Fruit fly (Drosophila melanogaster) whole organism: ENCODE data around the gene CG18178.

Source experiments
- CG8478 ChIP-seq: fragments of >200 bp; optimal IDR thresholded peaks from 2 replicates; lab custom pipeline; 2018; ENCODE audit warnings: inconsistent platforms
- Dll ChIP-seq: fragments of >200 bp; optimal IDR thresholded peaks from 2 replicates; lab custom pipeline; 2017
- EcR ChIP-seq, 2 experiments: fragments of >200 bp; optimal IDR thresholded peaks; 2 replicates each; lab custom pipeline; 2017; ENCODE audit warnings: missing biosample characterization in 2 of 2, missing genetic modification characterization in 2 of 2, missing genetic modification reagents in 2 of 2
- pan ChIP-seq: fragments of >200 bp; optimal IDR thresholded peaks from 2 replicates; lab custom pipeline; 2017
- psq ChIP-seq: fragments of >200 bp; optimal IDR thresholded peaks from 2 replicates; lab custom pipeline; 2017
- usp ChIP-seq: fragments of >200 bp; optimal IDR thresholded peaks from 2 replicates; lab custom pipeline; 2017; ENCODE audit warnings: missing biosample characterization, missing genetic modification characterization, mixed read lengths

Gene CG18178

dm6 chr3L:9718929-9719328 is at the start of gene CG18178, which contains the start of gene CG14174:
Gene CG18178, minus strand, starts transcription at chr3L:9719144.
Gene CG14174, plus strand, starts transcription at chr3L:9719328.
- no peak for TF ChIP-seq pan
- no peak for TF ChIP-seq usp (GFP tag; lab: Kevin White, UChicago)
- no peak for TF ChIP-seq CG8478 (lab: Kevin White, UChicago)
- TF ChIP-seq psq (lab: Kevin White, UChicago), result no peak
- TF ChIP-seq Dll, result no peak
- TF ChIP-seq EcR (GFP tag; optimal IDR thresholded peaks at IDR 0.05; lab: Kevin White, UChicago), result no peak

dm6 chr3L:9768385-9768784 is 49.4 kb upstream of the CG18178 start:
- no peak for TF ChIP-seq CG8478 (lab: Kevin White, UChicago)
- no peak for TF ChIP-seq EcR (GFP tag; optimal IDR thresholded peaks at IDR 0.05; lab: Kevin White, UChicago)

- TF ChIP-seq psq (lab: Kevin White, UChicago), result no peak
- TF ChIP-seq pan, result no peak
- TF ChIP-seq Dll, result no peak
- TF ChIP-seq CG8478 (lab: Kevin White, UChicago), result no peak
- no peak for TF ChIP-seq EcR (GFP tag; optimal IDR thresholded peaks at IDR 0.05; lab: Kevin White, UChicago)
- no peak for TF ChIP-seq usp (GFP tag; lab: Kevin White, UChicago)
Measured at dm6 chr3L:9767636-9768358, 48.9 kb upstream of the CG18178 start.

dm6 chr3L:9766364-9766763 is 47.4 kb upstream of the CG18178 start:
- no peak for TF ChIP-seq psq (lab: Kevin White, UChicago)
- no peak for TF ChIP-seq pan
- TF ChIP-seq usp (GFP tag; lab: Kevin White, UChicago), result no peak
- no peak for TF ChIP-seq CG8478 (lab: Kevin White, UChicago)
- TF ChIP-seq Dll, result no peak
- TF ChIP-seq EcR (GFP tag; optimal IDR thresholded peaks at IDR 0.05; lab: Kevin White, UChicago), result no peak

dm6 chr3L:9765710-9766005 is 46.7 kb upstream of the CG18178 start:
- no peak for TF ChIP-seq CG8478 (lab: Kevin White, UChicago)
- TF ChIP-seq Dll, result no peak
- TF ChIP-seq EcR (GFP tag; optimal IDR thresholded peaks at IDR 0.05; lab: Kevin White, UChicago), result no peak
- no peak for TF ChIP-seq usp (GFP tag; lab: Kevin White, UChicago)
- TF ChIP-seq psq (lab: Kevin White, UChicago), result no peak
- no peak for TF ChIP-seq pan

dm6 chr3L:9764915-9765709 is 46.2 kb upstream of the CG18178 start:
- TF ChIP-seq psq (lab: Kevin White, UChicago), result no peak
- TF ChIP-seq CG8478 (lab: Kevin White, UChicago), result no peak
- TF ChIP-seq usp (GFP tag; lab: Kevin White, UChicago), result no peak
- TF ChIP-seq pan, result no peak
- no peak for TF ChIP-seq EcR (GFP tag; optimal IDR thresholded peaks at IDR 0.05; lab: Kevin White, UChicago)
- TF ChIP-seq Dll, result no peak

- TF ChIP-seq EcR (GFP tag; optimal IDR thresholded peaks at IDR 0.05; lab: Kevin White, UChicago) (no peak), psq (lab: Kevin White, UChicago) (no peak), pan (no peak), CG8478 (lab: Kevin White, UChicago) (no peak), usp (GFP tag; lab: Kevin White, UChicago) (no peak), Dll (no peak)
Measured at dm6 chr3L:9764307-9764706, 45.4 kb upstream of the CG18178 start.

dm6 chr3L:9763389-9763917 is 44.5 kb upstream of the CG18178 start, which contains the start of gene Ae2:
Gene Ae2, plus strand, starts transcription at chr3L:9763544.
- TF ChIP-seq usp (GFP tag; lab: Kevin White, UChicago), result no peak
- no peak for TF ChIP-seq EcR (GFP tag; optimal IDR thresholded peaks at IDR 0.05; lab: Kevin White, UChicago)
- TF ChIP-seq CG8478 (lab: Kevin White, UChicago), result no peak
- TF ChIP-seq pan, result no peak
- no peak for TF ChIP-seq Dll
- TF ChIP-seq psq (lab: Kevin White, UChicago), result peak; percentile 71

dm6 chr3L:9762036-9762597 is 43.2 kb upstream of the CG18178 start:
- no peak for TF ChIP-seq pan
- no peak for TF ChIP-seq EcR (GFP tag; optimal IDR thresholded peaks at IDR 0.05; lab: Kevin White, UChicago)
- no peak for TF ChIP-seq psq (lab: Kevin White, UChicago)
- no peak for TF ChIP-seq Dll
- TF ChIP-seq CG8478 (lab: Kevin White, UChicago), result no peak
- no peak for TF ChIP-seq usp (GFP tag; lab: Kevin White, UChicago)

- no peak for TF ChIP-seq psq (lab: Kevin White, UChicago)
- no peak for TF ChIP-seq CG8478 (lab: Kevin White, UChicago)
- no peak for TF ChIP-seq usp (GFP tag; lab: Kevin White, UChicago)
- TF ChIP-seq EcR (GFP tag; optimal IDR thresholded peaks at IDR 0.05; lab: Kevin White, UChicago), result no peak
- TF ChIP-seq pan, result no peak
- TF ChIP-seq Dll, result no peak
Measured at dm6 chr3L:9760151-9760749, 41.3 kb upstream of the CG18178 start, which contains the start of gene CG42268. Gene CG42268, minus strand, starts transcription at chr3L:9760395.

- TF ChIP-seq psq (lab: Kevin White, UChicago), result no peak
- TF ChIP-seq CG8478 (lab: Kevin White, UChicago), result no peak
- TF ChIP-seq EcR (GFP tag; optimal IDR thresholded peaks at IDR 0.05; lab: Kevin White, UChicago), result no peak
- TF ChIP-seq pan, result no peak
- TF ChIP-seq usp (GFP tag; lab: Kevin White, UChicago), result no peak
- no peak for TF ChIP-seq Dll
Measured at dm6 chr3L:9751625-9752024, 32.7 kb upstream of the CG18178 start.
